Worm (Caenorhabditis elegans) whole organism, early embryonic: ENCODE results near the gene F19H6.6.

ENCODE experiments used
- B0310.2 ChIP-seq: sonication (generic microtip); optimal IDR thresholded peaks from 2 replicates; lab custom pipeline; 2016; ENCODE audit warnings: mild to moderate bottlenecking, missing genetic modification characterization, missing compliant biosample characterization
- F13C5.2 ChIP-seq: sonication (generic microtip); optimal IDR thresholded peaks from 2 replicates; lab custom pipeline; 2017; ENCODE audit warnings: mild to moderate bottlenecking, missing genetic modification characterization, inconsistent platforms, missing compliant biosample characterization
- aly-1 ChIP-seq: sonication (generic microtip); optimal IDR thresholded peaks from 2 replicates; lab custom pipeline; 2016; ENCODE audit warnings: missing genetic modification characterization, missing compliant biosample characterization
- ama-1 ChIP-seq: fragments of 150-350 bp; optimal IDR thresholded peaks from 2 replicates; lab custom pipeline; 2014
- ceh-13 ChIP-seq: fragments of 200-800 bp; sonication (Bioruptor generic); optimal IDR thresholded peaks from 2 replicates; lab custom pipeline; 2018; ENCODE audit warnings: mild to moderate bottlenecking, missing genetic modification characterization, missing compliant biosample characterization
- ceh-36 ChIP-seq: sonication (generic microtip); optimal IDR thresholded peaks from 2 replicates; lab custom pipeline; 2016; ENCODE audit warnings: missing genetic modification characterization, inconsistent platforms, missing compliant biosample characterization
- ets-7 ChIP-seq: sonication (generic microtip); optimal IDR thresholded peaks from 2 replicates; lab custom pipeline; 2016; ENCODE audit warnings: missing genotype, missing genetic modification characterization, missing compliant biosample characterization
- flt-1 ChIP-seq: fragments of 200-800 bp; sonication (Bioruptor generic); IDR thresholded peaks from 2 replicates; pipeline ENCODE4 v1.3.6; 2022; ENCODE audit warnings: missing genetic modification characterization, missing compliant biosample characterization
- hmbx-1 ChIP-seq: sonication (generic microtip); optimal IDR thresholded peaks from 2 replicates; lab custom pipeline; 2016; ENCODE audit warnings: mild to moderate bottlenecking, missing genetic modification characterization, missing compliant biosample characterization
- hmg-4 ChIP-seq: fragments of 200-800 bp; sonication (Bioruptor generic); optimal IDR thresholded peaks from 2 replicates; lab custom pipeline; 2018; ENCODE audit warnings: mild to moderate bottlenecking, missing genetic modification characterization, missing compliant biosample characterization
- hnd-1 ChIP-seq: sonication (generic microtip); optimal IDR thresholded peaks from 2 replicates; lab custom pipeline; 2016; ENCODE audit warnings: missing genetic modification characterization, missing compliant biosample characterization
- pes-1 ChIP-seq: fragments of 200-800 bp; sonication (Bioruptor generic); IDR thresholded peaks from 2 replicates; pipeline ENCODE4 v1.3.6; 2022; ENCODE audit warnings: missing genetic modification reagents, missing genetic modification characterization, missing compliant biosample characterization
- scrt-1 ChIP-seq: fragments of 200-800 bp; sonication (Bioruptor generic); IDR thresholded peaks from 2 replicates; pipeline ENCODE4 v1.3.6; 2022; ENCODE audit warnings: missing genetic modification characterization, missing compliant biosample characterization
- sea-1 ChIP-seq: fragments of 200-800 bp; sonication (Bioruptor generic); conservative IDR thresholded peaks from 2 replicates; pipeline ENCODE4 v1.3.6; 2022; ENCODE audit warnings: missing genetic modification characterization, missing compliant biosample characterization
- tbx-11 ChIP-seq: fragments of 200-800 bp; sonication (Bioruptor generic); IDR thresholded peaks from 2 replicates; pipeline ENCODE4 v1.3.6; 2022; ENCODE audit warnings: missing genetic modification characterization, missing compliant biosample characterization
- tbx-37 ChIP-seq: fragments of 200-800 bp; sonication (Bioruptor generic); conservative IDR thresholded peaks from 2 replicates; pipeline ENCODE4 v1.3.6; 2022; ENCODE audit warnings: missing genetic modification reagents, missing genetic modification characterization, missing compliant biosample characterization
- tra-4 ChIP-seq: sonication (generic microtip); optimal IDR thresholded peaks from 2 replicates; lab custom pipeline; 2017; ENCODE audit warnings: missing genetic modification characterization, missing compliant biosample characterization

F19H6.6 gene

DNA sequence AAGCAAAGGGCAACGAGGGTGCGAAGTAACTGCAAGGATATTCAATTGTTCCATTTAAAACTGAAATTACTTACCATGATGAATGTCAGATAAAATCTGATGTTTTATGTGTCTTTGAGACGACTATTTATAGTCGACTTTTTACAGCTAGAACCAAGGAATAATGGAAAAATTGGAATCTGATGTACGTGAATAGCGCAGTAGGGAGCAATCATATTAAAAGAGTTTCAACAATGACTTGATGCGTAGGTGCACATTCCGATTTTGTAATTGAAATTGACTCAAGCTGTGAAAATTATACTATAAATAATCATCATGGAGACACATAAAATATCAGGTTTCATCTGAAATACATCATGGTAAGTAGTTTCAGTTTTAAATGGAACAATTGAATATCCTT, 17.3 kb upstream of the F19H6.6 start, which contains the start of the genes nspc-9 and nspc-10:
Gene nspc-9 (minus strand): TSS at position 101 of the 400 bp plus-strand sequence.
Gene nspc-10 (plus strand): TSS at position 331 of the 400 bp plus-strand sequence.
- TF ChIP-seq ets-7 (tag; lab: Kevin White, UChicago) (no peak), ama-1 (no peak), flt-1 (no peak), F13C5.2 (tag; lab: Kevin White, UChicago) (no peak), tra-4 (no peak), hnd-1 (tag; lab: Kevin White, UChicago) (no peak), sea-1 (GFP tag; lab: Robert Waterston, UW) (no peak)

ce11 chrX:12346729-12347128, 13.9 kb upstream of the F19H6.6 start, which contains the start of gene F42F12.11:
Gene F42F12.11 (plus strand): TSS chrX:12347029.
- TF ChIP-seq F13C5.2 (tag; lab: Kevin White, UChicago) (no peak), pes-1 (no peak)

DNA sequence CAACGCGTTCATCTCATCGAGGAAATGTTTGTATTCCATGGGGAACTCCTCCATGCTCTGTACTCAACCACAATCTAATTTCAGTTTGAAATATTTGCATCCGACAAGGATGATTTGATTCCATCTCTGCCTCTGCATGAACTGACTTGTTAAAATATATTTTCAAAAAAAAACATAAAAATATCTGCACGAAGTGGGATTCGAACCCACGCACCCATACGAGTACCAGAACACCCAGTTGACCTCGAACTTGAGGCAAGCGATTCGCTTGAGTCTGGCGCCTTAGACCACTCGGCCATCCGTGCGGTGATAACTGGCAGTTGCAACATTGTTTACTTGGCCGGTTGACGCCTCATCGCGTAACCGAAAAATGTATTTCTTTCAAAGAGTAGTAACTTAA, 12.8 kb upstream of the F19H6.6 start:
- TF ChIP-seq tbx-11 (GFP tag; lab: Robert Waterston, UW) (peak; percentile 69), hmbx-1 (tag; lab: Kevin White, UChicago) (no peak), ceh-36 (peak; percentile 11)

- TF ChIP-seq hmg-4 (no peak), tra-4 (no peak), hnd-1 (tag; lab: Kevin White, UChicago) (no peak), tbx-37 (GFP tag; lab: Robert Waterston, UW) (no peak), pes-1 (no peak)
Observed at ce11 chrX:12348329-12348728, 12.3 kb upstream of the F19H6.6 start, which contains the start of gene F42F12.14. Gene F42F12.14 (plus strand): TSS chrX:12348629.

DNA sequence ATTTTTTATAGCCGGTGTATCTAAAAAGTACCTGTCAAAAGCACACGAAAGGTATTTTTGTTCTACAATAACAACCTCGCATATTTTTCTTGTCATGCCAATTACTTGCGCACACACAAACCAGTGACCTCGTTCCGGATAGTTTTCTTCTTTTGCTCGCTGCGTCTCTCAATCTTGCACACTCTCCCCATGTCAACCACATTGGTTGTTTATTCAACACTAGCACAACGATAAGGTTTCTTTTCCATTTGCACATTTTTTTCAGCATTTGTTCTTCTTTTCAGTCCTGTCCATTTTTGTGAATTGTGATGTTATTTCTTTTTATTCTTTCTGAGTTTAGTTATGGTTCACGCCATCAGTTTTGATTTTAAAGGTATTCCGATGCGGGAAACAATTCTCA, 10.4 kb upstream of the F19H6.6 start, which contains the start of gene F42F12.3:
Gene F42F12.3 (plus strand): TSS at position 372 of the 400 bp plus-strand sequence.
- TF ChIP-seq sea-1 (GFP tag; lab: Robert Waterston, UW) (no peak), ceh-36 (no peak), hnd-1 (tag; lab: Kevin White, UChicago) (no peak), tbx-11 (GFP tag; lab: Robert Waterston, UW) (no peak), flt-1 (no peak), aly-1 (no peak), pes-1 (no peak), ets-7 (tag; lab: Kevin White, UChicago) (no peak), tra-4 (no peak), ama-1 (no peak), hmg-4 (no peak), F13C5.2 (tag; lab: Kevin White, UChicago) (no peak), B0310.2 (no peak)

DNA sequence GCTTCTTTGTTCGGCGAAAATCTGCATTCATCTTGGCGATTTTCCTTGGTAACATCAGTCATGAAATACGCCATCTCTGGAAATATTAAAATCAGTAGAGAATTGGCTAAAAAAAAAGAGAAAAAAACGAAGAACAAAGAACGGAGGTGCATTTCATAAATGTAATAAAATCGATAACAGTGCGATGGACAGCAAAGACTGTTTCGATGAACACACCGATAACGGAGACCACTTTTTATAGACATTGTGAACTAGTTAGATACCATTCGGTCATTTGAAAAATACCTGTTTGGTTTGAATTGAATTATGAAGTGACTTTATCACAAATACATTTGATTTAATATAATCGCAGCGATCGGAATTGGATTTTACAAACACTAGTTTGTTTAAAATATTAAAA, 7.8 kb upstream of the F19H6.6 start, which contains the start of gene F42F12.4:
Gene F42F12.4 (minus strand): TSS at position 76 of the 400 bp plus-strand sequence.
- TF ChIP-seq scrt-1 (GFP tag; lab: Robert Waterston, UW) (no peak), B0310.2 (no peak), pes-1 (no peak), hmbx-1 (tag; lab: Kevin White, UChicago) (no peak), ama-1 (no peak), flt-1 (no peak), ceh-36 (no peak), F13C5.2 (tag; lab: Kevin White, UChicago) (no peak)

DNA sequence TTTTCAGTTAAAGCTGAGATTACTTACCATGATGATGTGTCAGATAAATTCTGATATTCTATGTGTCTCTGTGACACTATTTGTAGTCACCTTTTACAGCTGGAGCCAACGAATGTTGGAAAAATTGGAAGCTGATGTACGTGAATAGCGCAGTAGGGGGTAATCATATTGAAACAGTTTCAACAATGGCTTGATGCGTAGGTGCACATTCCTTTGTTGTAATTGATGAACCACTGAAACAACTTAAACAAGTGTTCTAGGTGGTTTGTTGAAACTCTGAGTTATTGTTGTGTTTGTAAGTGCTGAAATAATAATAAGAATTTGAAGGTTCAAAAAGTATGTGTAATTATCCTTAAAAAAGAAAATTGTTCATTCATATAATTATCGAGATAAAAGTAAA, 4.0 kb upstream of the F19H6.6 start, which contains the start of gene nspc-12:
Gene nspc-12 (minus strand): TSS at position 101 of the 400 bp plus-strand sequence.
- TF ChIP-seq B0310.2 (no peak), hmg-4 (no peak), sea-1 (GFP tag; lab: Robert Waterston, UW) (no peak), hnd-1 (tag; lab: Kevin White, UChicago) (no peak), ets-7 (tag; lab: Kevin White, UChicago) (no peak), pes-1 (no peak), flt-1 (no peak), ceh-36 (no peak), tra-4 (no peak), F13C5.2 (tag; lab: Kevin White, UChicago) (no peak)

- TF ChIP-seq hnd-1 (tag; lab: Kevin White, UChicago) (no peak), pes-1 (no peak), ets-7 (tag; lab: Kevin White, UChicago) (no peak), flt-1 (no peak), B0310.2 (no peak), ceh-13 (no peak), scrt-1 (GFP tag; lab: Robert Waterston, UW) (no peak), hmbx-1 (tag; lab: Kevin White, UChicago) (no peak), ceh-36 (no peak), sea-1 (GFP tag; lab: Robert Waterston, UW) (no peak), ama-1 (no peak), tbx-37 (GFP tag; lab: Robert Waterston, UW) (no peak), tbx-11 (GFP tag; lab: Robert Waterston, UW) (no peak), tra-4 (no peak), hmg-4 (no peak), F13C5.2 (tag; lab: Kevin White, UChicago) (no peak), aly-1 (no peak)
Observed at ce11 chrX:12357127-12357526, 3.5 kb upstream of the F19H6.6 start, which contains the start of gene nspc-13. Gene nspc-13 (plus strand): TSS chrX:12357427.

DNA sequence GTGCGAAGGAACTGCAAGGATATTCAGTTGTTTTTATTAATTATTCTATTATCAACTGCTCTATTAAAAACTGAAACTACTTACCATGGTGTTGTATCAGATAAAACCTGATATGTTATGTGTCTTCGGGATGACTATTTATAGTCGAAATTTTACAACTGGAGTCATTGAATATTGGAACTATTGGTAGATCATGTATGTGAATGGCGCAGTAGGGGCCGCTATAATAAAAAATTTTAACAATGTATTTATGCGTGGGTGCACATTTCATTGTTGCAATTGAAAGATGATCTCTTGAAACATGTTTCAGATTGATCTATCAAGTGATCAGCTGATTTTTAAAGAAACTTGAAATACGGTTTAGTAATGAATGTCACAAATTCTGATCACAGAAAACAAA, 1.7 kb upstream of the F19H6.6 start, which contains the start of gene nspc-14:
Gene nspc-14 (minus strand): TSS at position 101 of the 400 bp plus-strand sequence.
- TF ChIP-seq scrt-1 (GFP tag; lab: Robert Waterston, UW) = no peak
